Worm (Caenorhabditis elegans) whole organism, L4 larva: ENCODE data around the gene F54D5.3.

ENCODE experiments used
- fkh-10 ChIP-seq: fragments of 150-350 bp; optimal IDR thresholded peaks from 2 replicates; lab custom pipeline; 2014; ENCODE audit warnings: missing biosample characterization, missing genetic modification reagents, missing genetic modification characterization
- lin-39 ChIP-seq: fragments of 150-350 bp; optimal IDR thresholded peaks from 2 replicates; lab custom pipeline; 2014; ENCODE audit warnings: missing biosample characterization, missing genetic modification reagents, missing genetic modification characterization
- tag-97 ChIP-seq: fragments of 200-800 bp; sonication (Bioruptor generic); IDR thresholded peaks from 2 replicates; pipeline ENCODE4 v1.3.6; 2022; ENCODE audit warnings: missing genetic modification characterization, missing compliant biosample characterization

ce11 chrII:11595368-11595996, 23.9 kb downstream of the F54D5.3 start, which contains the start of gene gfat-1:
- TF ChIP-seq lin-39 (no peak), fkh-10 (GFP tag; lab: Kevin White, UChicago) (no peak), tag-97 (GFP tag; lab: Robert Waterston, UW) (no peak)
